Worm (Caenorhabditis elegans) whole organism, L3 larva: Measurements from ENCODE around the gene C47D12.2.

Experiments used
- R02D3.7 ChIP-seq: fragments of 150-350 bp; optimal IDR thresholded peaks from 2 replicates; lab custom pipeline; 2014; ENCODE audit warnings: missing biosample characterization, missing genetic modification characterization
- aly-2 ChIP-seq: fragments of 150-350 bp; optimal IDR thresholded peaks from 2 replicates; lab custom pipeline; 2014; ENCODE audit warnings: missing biosample characterization, missing genetic modification characterization
- ama-1 ChIP-seq: fragments of 150-350 bp; optimal IDR thresholded peaks from 2 replicates; lab custom pipeline; 2018
- ceh-16 ChIP-seq: sonication (generic microtip); optimal IDR thresholded peaks from 2 replicates; lab custom pipeline; 2017; ENCODE audit warnings: missing biosample characterization, missing genetic modification characterization
- ceh-28 ChIP-seq: fragments of 150-350 bp; optimal IDR thresholded peaks from 2 replicates; lab custom pipeline; 2014; ENCODE audit warnings: missing biosample characterization, missing genetic modification reagents, missing genetic modification characterization
- ceh-82 ChIP-seq: fragments of 150-350 bp; optimal IDR thresholded peaks from 2 replicates; lab custom pipeline; 2014; ENCODE audit warnings: missing biosample characterization, missing genetic modification characterization
- ceh-9 ChIP-seq: sonication (generic microtip); optimal IDR thresholded peaks from 2 replicates; lab custom pipeline; 2018; ENCODE audit warnings: missing biosample characterization, missing genetic modification characterization
- daf-12 ChIP-seq: fragments of 150-350 bp; optimal IDR thresholded peaks from 2 replicates; lab custom pipeline; 2014; ENCODE audit warnings: missing biosample characterization, missing genetic modification reagents, missing genetic modification characterization
- egl-27 ChIP-seq: sonication (generic microtip); optimal IDR thresholded peaks from 4 replicates; lab custom pipeline; 2017; ENCODE audit warnings: missing biosample characterization, missing genetic modification reagents, missing genetic modification characterization
- egl-5 ChIP-seq: fragments of 150-350 bp; optimal IDR thresholded peaks from 2 replicates; lab custom pipeline; 2017; ENCODE audit warnings: missing biosample characterization, missing genetic modification reagents, missing genetic modification characterization, inconsistent platforms
- elt-2 ChIP-seq: sonication (generic microtip); optimal IDR thresholded peaks from 2 replicates; lab custom pipeline; 2016; ENCODE audit warnings: missing genetic modification reagents, mild to moderate bottlenecking, missing genetic modification characterization, missing compliant biosample characterization
- eor-1 ChIP-seq, 2 experiments: fragments of 150-350 bp; optimal IDR thresholded peaks; 2 replicates each; lab custom pipeline; 2014 to 2018; ENCODE audit warnings: missing biosample characterization in 2 of 2, missing genetic modification characterization in 2 of 2
- fkh-10 ChIP-seq: sonication (generic microtip); optimal IDR thresholded peaks from 2 replicates; lab custom pipeline; 2017; ENCODE audit warnings: missing biosample characterization, missing genetic modification reagents, missing genetic modification characterization
- fkh-2 ChIP-seq: fragments of 150-350 bp; optimal IDR thresholded peaks from 2 replicates; lab custom pipeline; 2014; ENCODE audit warnings: missing biosample characterization, missing genetic modification reagents, missing genetic modification characterization
- lin-15B ChIP-seq: fragments of 150-350 bp; optimal IDR thresholded peaks from 2 replicates; lab custom pipeline; 2014; ENCODE audit warnings: missing biosample characterization, missing genetic modification characterization
- lin-39 ChIP-seq: fragments of 150-350 bp; optimal IDR thresholded peaks from 2 replicates; lab custom pipeline; 2018; ENCODE audit warnings: missing biosample characterization, missing genetic modification reagents, missing genetic modification characterization
- mdl-1 ChIP-seq: fragments of 150-350 bp; optimal IDR thresholded peaks from 2 replicates; lab custom pipeline; 2014; ENCODE audit warnings: missing biosample characterization, missing genetic modification characterization
- mml-1 ChIP-seq: fragments of 150-350 bp; sonication (generic microtip); optimal IDR thresholded peaks from 3 replicates; lab custom pipeline; 2014; ENCODE audit warnings: missing biosample characterization, missing genetic modification characterization
- nfya-1 ChIP-seq: sonication (generic microtip); optimal IDR thresholded peaks from 2 replicates; lab custom pipeline; 2017; ENCODE audit warnings: missing genetic modification characterization, mild to moderate bottlenecking, missing compliant biosample characterization, antibody characterized with exemption, moderate library complexity; ENCODE audit not compliant: insufficient read depth
- nhr-11 ChIP-seq: fragments of 150-350 bp; optimal IDR thresholded peaks from 2 replicates; lab custom pipeline; 2014; ENCODE audit warnings: missing biosample characterization, missing genetic modification characterization
- nhr-12 ChIP-seq: fragments of 150-350 bp; optimal IDR thresholded peaks from 2 replicates; lab custom pipeline; 2014; ENCODE audit warnings: missing biosample characterization, missing genetic modification characterization
- nhr-23 ChIP-seq: fragments of 150-350 bp; optimal IDR thresholded peaks from 2 replicates; lab custom pipeline; 2014; ENCODE audit warnings: missing biosample characterization, missing genetic modification reagents, missing genetic modification characterization
- nhr-237 ChIP-seq: fragments of 150-350 bp; optimal IDR thresholded peaks from 2 replicates; lab custom pipeline; 2014; ENCODE audit warnings: missing biosample characterization, missing genetic modification characterization
- nhr-25 ChIP-seq: sonication (generic microtip); optimal IDR thresholded peaks from 2 replicates; lab custom pipeline; 2017; ENCODE audit warnings: missing biosample characterization, missing genetic modification characterization
- nhr-28 ChIP-seq: fragments of 150-350 bp; optimal IDR thresholded peaks from 2 replicates; lab custom pipeline; 2014; ENCODE audit warnings: missing biosample characterization, missing genetic modification characterization
- nhr-43 ChIP-seq: sonication (generic microtip); optimal IDR thresholded peaks from 2 replicates; lab custom pipeline; 2016; ENCODE audit warnings: mild to moderate bottlenecking, missing genetic modification characterization, missing compliant biosample characterization; ENCODE audit not compliant: poor library complexity, severe bottlenecking
- nhr-76 ChIP-seq: fragments of 150-350 bp; sonication (generic microtip); optimal IDR thresholded peaks from 5 replicates; lab custom pipeline; 2014; ENCODE audit warnings: missing biosample characterization, missing genetic modification characterization
- pqm-1 ChIP-seq: fragments of 150-350 bp; optimal IDR thresholded peaks from 2 replicates; lab custom pipeline; 2017; ENCODE audit warnings: missing biosample characterization, missing genetic modification characterization, inconsistent platforms
- snpc-4 ChIP-seq: fragments of 150-350 bp; optimal IDR thresholded peaks from 2 replicates; lab custom pipeline; 2014; ENCODE audit warnings: missing biosample characterization, missing genetic modification characterization
- tbx-2 ChIP-seq: sonication (generic microtip); optimal IDR thresholded peaks from 2 replicates; lab custom pipeline; 2016; ENCODE audit warnings: mild to moderate bottlenecking, missing genetic modification characterization, missing compliant biosample characterization
- unc-39 ChIP-seq: sonication (generic microtip); optimal IDR thresholded peaks from 4 replicates; lab custom pipeline; 2017; ENCODE audit warnings: missing biosample characterization, missing genetic modification characterization
- unc-62 ChIP-seq: fragments of 150-350 bp; sonication (generic microtip); optimal IDR thresholded peaks from 4 replicates; lab custom pipeline; 2014; ENCODE audit warnings: missing biosample characterization, missing genetic modification reagents, missing genetic modification characterization
- zag-1 ChIP-seq: fragments of 150-350 bp; optimal IDR thresholded peaks from 2 replicates; lab custom pipeline; 2014; ENCODE audit warnings: missing biosample characterization, missing genetic modification characterization
- ztf-11 ChIP-seq: fragments of 150-350 bp; optimal IDR thresholded peaks from 2 replicates; lab custom pipeline; 2014; ENCODE audit warnings: missing biosample characterization, missing genetic modification characterization
- ztf-4 ChIP-seq: fragments of 150-350 bp; optimal IDR thresholded peaks from 2 replicates; lab custom pipeline; 2014; ENCODE audit warnings: missing biosample characterization, missing genetic modification characterization

C47D12.2 gene

ce11 chrII:11700635-11701034 lies 24.5 kb downstream of the C47D12.2 start:
- TF ChIP-seq mml-1 (tag; lab: Kevin White, UChicago) (no peak), unc-62 (GFP tag; lab: Kevin White, UChicago) (no peak), ama-1 (lab: Kevin White, UChicago) (no peak), mdl-1 (tag; lab: Kevin White, UChicago) (no peak), nhr-11 (tag; lab: Kevin White, UChicago) (no peak), nhr-23 (tag; lab: Kevin White, UChicago) (no peak), nhr-12 (tag; lab: Kevin White, UChicago) (no peak), eor-1 (tag; optimal IDR thresholded peaks at IDR 0.05; lab: Kevin White, UChicago) (no peak), ztf-4 (tag; lab: Kevin White, UChicago) (no peak), tbx-2 (tag; lab: Kevin White, UChicago) (no peak), nhr-28 (no peak), nhr-237 (tag; lab: Kevin White, UChicago) (no peak)

- TF ChIP-seq snpc-4 (tag; lab: Kevin White, UChicago) (no peak), pqm-1 (tag; lab: Kevin White, UChicago) (peak; percentile 45), ceh-9 (tag; lab: Kevin White, UChicago) (no peak), elt-2 (tag; lab: Kevin White, UChicago) (peak; percentile 5), fkh-2 (no peak), nhr-76 (tag; lab: Kevin White, UChicago) (peak; percentile 42), nhr-28 (no peak)
Measured at ce11 chrII:11705787-11706186, 29.7 kb downstream of the C47D12.2 start, which contains the start of gene VF13D12L.3. TSS of gene VF13D12L.3 (plus strand) at chrII:11706009.

ce11 chrII:11709464-11709863 lies 33.4 kb downstream of the C47D12.2 start, which contains the start of gene fcmt-1:
TSS of gene fcmt-1 (minus strand) at chrII:11709564.
- no peak for TF ChIP-seq ceh-16
- TF ChIP-seq fkh-10 (GFP tag; lab: Kevin White, UChicago), result no peak
- TF ChIP-seq mml-1 (tag; lab: Kevin White, UChicago), result no peak
- no peak for TF ChIP-seq fkh-2
- no peak for TF ChIP-seq nhr-11 (tag; lab: Kevin White, UChicago)
- no peak for TF ChIP-seq lin-15B (tag; lab: Kevin White, UChicago)
- TF ChIP-seq ceh-28, result no peak
- no peak for TF ChIP-seq eor-1 (tag; optimal IDR thresholded peaks at IDR 0.05; lab: Kevin White, UChicago)
- TF ChIP-seq aly-2 (tag; lab: Kevin White, UChicago), result no peak
- no peak for TF ChIP-seq zag-1 (tag; lab: Kevin White, UChicago)
- no peak for TF ChIP-seq ztf-11 (tag; lab: Kevin White, UChicago)
- TF ChIP-seq ceh-82 (tag; lab: Kevin White, UChicago), result no peak
- no peak for TF ChIP-seq nhr-237 (tag; lab: Kevin White, UChicago)
- no peak for TF ChIP-seq egl-5 (tag; lab: Kevin White, UChicago)
- no peak for TF ChIP-seq unc-39
- no peak for TF ChIP-seq egl-27 (tag; lab: Kevin White, UChicago)

- TF ChIP-seq lin-39 (tag; lab: Kevin White, UChicago) (no peak), mml-1 (tag; lab: Kevin White, UChicago) (no peak), ceh-82 (tag; lab: Kevin White, UChicago) (no peak), egl-27 (tag; lab: Kevin White, UChicago) (no peak), nhr-28 (no peak), egl-5 (tag; lab: Kevin White, UChicago) (no peak), nhr-11 (tag; lab: Kevin White, UChicago) (no peak), nhr-76 (tag; lab: Kevin White, UChicago) (no peak), fkh-10 (GFP tag; lab: Kevin White, UChicago) (no peak), nhr-25 (no peak), nfya-1 (tag; lab: Kevin White, UChicago) (no peak), daf-12 (tag; lab: Kevin White, UChicago) (no peak), unc-39 (no peak), aly-2 (tag; lab: Kevin White, UChicago) (no peak), nhr-43 (tag; lab: Kevin White, UChicago) (no peak), ceh-9 (tag; lab: Kevin White, UChicago) (no peak), R02D3.7 (no peak), nhr-23 (tag; lab: Kevin White, UChicago) (no peak)
Measured at ce11 chrII:11710771-11711170, 34.7 kb downstream of the C47D12.2 start.
